Fruit fly (Drosophila melanogaster): ENCODE results near the gene fz2.

Gene fz2

dm6 chr3L:19172192-19172824, 62.9 kb downstream of the fz2 start (continued):
- 0 out of 2 replicates have a peak, but pooled peaks have one; percentile 19 for TF ChIP-seq CG16779 (GFP tag; IDR thresholded peaks at IDR 0.05)
- TF ChIP-seq CG17385 (GFP tag; optimal IDR thresholded peaks at IDR 0.05) = peak; percentile 24
- no peak for TF ChIP-seq CG18599 (GFP tag; optimal IDR thresholded peaks at IDR 0.05)
- TF ChIP-seq Mrtf (GFP tag; IDR thresholded peaks at IDR 0.05) = no peak
- 0 out of 2 replicates have a peak, but pooled peaks have one; percentile 5 for TF ChIP-seq stc (GFP tag; IDR thresholded peaks at IDR 0.05)
- 0 out of 3 replicates have a peak, but pooled peaks have one; percentile 6 for TF ChIP-seq mld (GFP tag; IDR thresholded peaks at IDR 0.05; ENCODE audit: partially characterized antibody)
- TF ChIP-seq CG10274 (GFP tag; optimal IDR thresholded peaks at IDR 0.05) = peak; percentile 81
- peak; percentile 35 for TF ChIP-seq CG18262 (tag; optimal IDR thresholded peaks at IDR 0.05)
- no peak; the same call in 2 of the 3 replicates for TF ChIP-seq tgo (GFP tag; IDR thresholded peaks at IDR 0.05)
- TF ChIP-seq crol (GFP tag; IDR thresholded peaks at IDR 0.05) = peak; percentile 93
- TF ChIP-seq Bdp1 (GFP tag; optimal IDR thresholded peaks at IDR 0.05) = no peak
- TF ChIP-seq phol (tag; optimal IDR thresholded peaks at IDR 0.05) = peak; percentile 3
- peak; percentile 25 for TF ChIP-seq gem (tag; optimal IDR thresholded peaks at IDR 0.05)
- 0 out of 2 replicates have a peak, but pooled peaks have one; percentile 13 for TF ChIP-seq CG14014 (GFP tag; IDR thresholded peaks at IDR 0.05)
- TF ChIP-seq CG11456 (GFP tag; IDR thresholded peaks at IDR 0.05) = 0 out of 3 replicates have a peak, but pooled peaks have one; percentile 36
- TF ChIP-seq lbe (GFP tag; optimal IDR thresholded peaks at IDR 0.05) = peak; percentile 53
- no peak for TF ChIP-seq Bteb2 (GFP tag; optimal IDR thresholded peaks at IDR 0.05)
- peak; percentile 59 for TF ChIP-seq D19A (tag; optimal IDR thresholded peaks at IDR 0.05)
- TF ChIP-seq dmrt11E (tag; optimal IDR thresholded peaks at IDR 0.05) = peak; percentile 15

dm6 chr3L:19171321-19172191, 63.6 kb downstream of the fz2 start:
- TF ChIP-seq crol (GFP tag; IDR thresholded peaks at IDR 0.05) (peak; percentile 89), hkb (optimal IDR thresholded peaks at IDR 0.05) (no peak), hkb (GFP tag; IDR thresholded peaks at IDR 0.05) (0 out of 2 replicates have a peak, but pooled peaks have one; percentile 23), tll (GFP tag; optimal IDR thresholded peaks at IDR 0.05) (peak in 1 of 2 experiments; percentile 51), Deaf1 (tag; optimal IDR thresholded peaks at IDR 0.05) (peak; percentile 54), grn (GFP tag; optimal IDR thresholded peaks at IDR 0.05) (peak; percentile 86), gro (GFP tag; optimal IDR thresholded peaks at IDR 0.05) (peak; percentile 42), nom (GFP tag; optimal IDR thresholded peaks at IDR 0.05) (peak; percentile 50), kni (GFP tag; optimal IDR thresholded peaks at IDR 0.05) (peak; percentile 92), zen2 (GFP tag; IDR thresholded peaks at IDR 0.05; ENCODE audit: partially characterized antibody) (peak; percentile 54; the same call in 1 of the 3 replicates), z (GFP tag; IDR thresholded peaks at IDR 0.05) (peak; percentile 52; the same call in 2 of the 3 replicates), exex (tag; optimal IDR thresholded peaks at IDR 0.05) (peak; percentile 31), CG3163 (GFP tag; optimal IDR thresholded peaks at IDR 0.05) (peak; percentile 84), lab (GFP tag; optimal IDR thresholded peaks at IDR 0.05) (peak; percentile 47), sens (GFP tag) (peak; percentile 82), sna (GFP tag; IDR thresholded peaks at IDR 0.05; ENCODE audit: partially characterized antibody) (peak; percentile 29; the same call in 1 of the 2 replicates), CG34224 (GFP tag; IDR thresholded peaks at IDR 0.05; ENCODE audit: partially characterized antibody) (peak; percentile 62; the same call in 2 of the 3 replicates), CG13287 (GFP tag; IDR thresholded peaks at IDR 0.05; ENCODE audit: partially characterized antibody) (peak; percentile 54), corto (GFP tag; optimal IDR thresholded peaks at IDR 0.05) (peak; percentile 68), Med (GFP tag) (peak; percentile 74), ttk (GFP tag; IDR thresholded peaks at IDR 0.05) (0 out of 2 replicates have a peak, but pooled peaks have one; percentile 6), ssp (GFP tag; IDR thresholded peaks at IDR 0.05) (no peak), nerfin-1 (tag; optimal IDR thresholded peaks at IDR 0.05) (peak; percentile 35), Jarid2 (GFP tag; optimal IDR thresholded peaks at IDR 0.05) (peak; percentile 24), Ets65A (GFP tag) (peak; percentile 20), CG4360 (GFP tag; IDR thresholded peaks at IDR 0.05) (peak; percentile 49), Kr (GFP tag; optimal IDR thresholded peaks at IDR 0.05) (peak; percentile 91), CG17328 (GFP tag; IDR thresholded peaks at IDR 0.05) (0 out of 2 replicates have a peak, but pooled peaks have one; percentile 11)
